Worm (Caenorhabditis elegans): ENCODE results near the gene F49C12.11.

- TF ChIP-seq nhr-10 (tag; optimal IDR thresholded peaks at IDR 0.05) (no peak), lin-11 (tag; optimal IDR thresholded peaks at IDR 0.05) (no peak), ama-1 (optimal IDR thresholded peaks at IDR 0.05) (no peak), egl-27 (tag; optimal IDR thresholded peaks at IDR 0.05) (no peak)
Observed at ce11 chrIV:9339205-9339604, 20.0 kb downstream of the F49C12.11 start, which contains the start of gene T20D3.6.
